Worm (Caenorhabditis elegans): ENCODE measurements around the gene nlp-79.

ce11 chrIV:13118794-13119193 lies 30.6 kb upstream of the nlp-79 start, which contains the start of gene unc-30:
- TF ChIP-seq tab-1 (GFP tag; IDR thresholded peaks at IDR 0.05) (no peak), ref-1 (GFP tag; conservative IDR thresholded peaks at IDR 0.05) (no peak), flt-1 (GFP tag; IDR thresholded peaks at IDR 0.05) (no peak), med-1 (GFP tag; optimal IDR thresholded peaks at IDR 0.05; ENCODE audit: insufficient read depth) (no peak), ztf-29 (GFP tag; IDR thresholded peaks at IDR 0.05) (no peak), klf-2 (GFP tag; conservative IDR thresholded peaks at IDR 0.05) (no peak), ztf-23 (GFP tag; IDR thresholded peaks at IDR 0.05) (no peak), cog-1 (tag; optimal IDR thresholded peaks at IDR 0.05) (no peak), T22C8.4 (GFP tag; IDR thresholded peaks at IDR 0.05) (no peak)

Data from whole organism, midembryonic.